Fruit fly (Drosophila melanogaster) whole organism, embryonic: ENCODE measurements around the gene Seipin.

Experiments used
- Asciz ChIP-seq: fragments of 200-800 bp; sonication (Bioruptor generic); optimal IDR thresholded peaks from 2 replicates; lab custom pipeline; 2017; ENCODE audit warnings: missing biosample characterization, mild to moderate bottlenecking, missing genetic modification characterization, missing genetic modification reagents
- Atf3 ChIP-seq: fragments of 200-800 bp; sonication (Bioruptor generic); optimal IDR thresholded peaks from 3 replicates; lab custom pipeline; 2016; ENCODE audit warnings: missing biosample characterization, missing genetic modification characterization
- CG10209 ChIP-seq: fragments of 200-800 bp; sonication (Bioruptor generic); optimal IDR thresholded peaks from 3 replicates; lab custom pipeline; 2017; ENCODE audit warnings: missing biosample characterization, mild to moderate bottlenecking, missing genetic modification characterization, missing genetic modification reagents
- CG10274 ChIP-seq: fragments of 200-800 bp; sonication (Bioruptor generic); optimal IDR thresholded peaks from 3 replicates; lab custom pipeline; 2017; ENCODE audit warnings: missing biosample characterization, mild to moderate bottlenecking, missing genetic modification characterization
- CG13894 ChIP-seq: fragments of 200-800 bp; sonication (Bioruptor generic); optimal IDR thresholded peaks from 3 replicates; lab custom pipeline; 2018; ENCODE audit warnings: missing biosample characterization, mild to moderate bottlenecking, missing genetic modification characterization, moderate library complexity
- CG14860 ChIP-seq: fragments of 200-800 bp; sonication (Bioruptor generic); IDR thresholded peaks from 3 replicates; pipeline ENCODE4 v1.3.6; 2022; ENCODE audit warnings: missing biosample characterization, missing genetic modification characterization; ENCODE audit not compliant: partially characterized antibody
- CG15514 ChIP-seq: fragments of 200-800 bp; sonication (Bioruptor generic); optimal IDR thresholded peaks from 3 replicates; lab custom pipeline; 2017; ENCODE audit warnings: missing biosample characterization, missing genetic modification characterization, mild to moderate bottlenecking, moderate library complexity, missing genetic modification reagents
- CG15601 ChIP-seq: fragments of 200-800 bp; sonication (Bioruptor generic); optimal IDR thresholded peaks from 3 replicates; lab custom pipeline; 2019; ENCODE audit warnings: missing biosample characterization, mild to moderate bottlenecking, missing genetic modification characterization, moderate library complexity
- CG17361 ChIP-seq: fragments of 200-800 bp; sonication (Bioruptor generic); IDR thresholded peaks from 3 replicates; pipeline ENCODE4 v1.3.6; 2022; ENCODE audit warnings: missing biosample characterization, missing genetic modification characterization
- CG17385 ChIP-seq: fragments of 200-800 bp; sonication (Bioruptor generic); optimal IDR thresholded peaks from 3 replicates; lab custom pipeline; 2018; ENCODE audit warnings: missing biosample characterization, mild to moderate bottlenecking, missing genetic modification characterization
- CG2120 ChIP-seq: fragments of 200-800 bp; sonication (Bioruptor generic); optimal IDR thresholded peaks from 3 replicates; lab custom pipeline; 2016; ENCODE audit warnings: missing biosample characterization, missing genetic modification characterization
- CG3838 ChIP-seq: fragments of 200-800 bp; sonication (Bioruptor generic); optimal IDR thresholded peaks from 3 replicates; lab custom pipeline; 2016; ENCODE audit warnings: missing biosample characterization, missing genetic modification characterization
- CG4424 ChIP-seq: fragments of 200-800 bp; sonication (Bioruptor generic); optimal IDR thresholded peaks from 3 replicates; lab custom pipeline; 2016; ENCODE audit warnings: missing biosample characterization, missing genetic modification characterization
- CG6254 ChIP-seq: fragments of 200-800 bp; sonication (Bioruptor generic); optimal IDR thresholded peaks from 3 replicates; lab custom pipeline; 2017; ENCODE audit warnings: mild to moderate bottlenecking, missing biosample characterization, missing genetic modification reagents, missing genetic modification characterization
- CG6654 ChIP-seq: fragments of 200-800 bp; sonication (Bioruptor generic); optimal IDR thresholded peaks from 2 replicates; lab custom pipeline; 2017; ENCODE audit warnings: missing biosample characterization, mild to moderate bottlenecking, missing genetic modification characterization
- CG6689 ChIP-seq: fragments of 200-800 bp; sonication (Bioruptor generic); IDR thresholded peaks from 2 replicates; pipeline ENCODE4 v1.3.6; 2022; ENCODE audit warnings: missing biosample characterization, missing genetic modification characterization
- CG7271 ChIP-seq: fragments of 200-800 bp; sonication (Bioruptor generic); optimal IDR thresholded peaks from 2 replicates; lab custom pipeline; 2018; ENCODE audit warnings: missing biosample characterization, mild to moderate bottlenecking, missing genetic modification characterization, moderate library complexity
- CG7372 ChIP-seq: fragments of 200-800 bp; sonication (Bioruptor generic); IDR thresholded peaks from 2 replicates; pipeline ENCODE4 v1.3.6; 2022; ENCODE audit warnings: missing biosample characterization, missing genetic modification characterization
- CG7839 ChIP-seq: fragments of 200-800 bp; sonication (Bioruptor generic); optimal IDR thresholded peaks from 3 replicates; lab custom pipeline; 2018; ENCODE audit warnings: missing biosample characterization, mild to moderate bottlenecking, missing genetic modification characterization, moderate library complexity
- CG9727 ChIP-seq: fragments of 200-800 bp; sonication (Bioruptor generic); optimal IDR thresholded peaks from 3 replicates; lab custom pipeline; 2017; ENCODE audit warnings: missing biosample characterization, mild to moderate bottlenecking, missing genetic modification characterization
- CkIIα-i1 ChIP-seq: fragments of 200-800 bp; sonication (Bioruptor generic); IDR thresholded peaks from 2 replicates; pipeline ENCODE4 v1.3.6; 2022; ENCODE audit warnings: missing biosample characterization, missing genetic modification characterization
- CrebB ChIP-seq: fragments of 200-800 bp; sonication (Bioruptor generic); optimal IDR thresholded peaks from 3 replicates; lab custom pipeline; 2018; ENCODE audit warnings: missing biosample characterization, mild to moderate bottlenecking, missing genetic modification characterization
- D19A ChIP-seq: fragments of 200-800 bp; optimal IDR thresholded peaks from 3 replicates; lab custom pipeline; 2019; ENCODE audit warnings: missing biosample characterization, mild to moderate bottlenecking, missing genetic modification characterization, moderate library complexity
- Dbx ChIP-seq: fragments of 200-800 bp; sonication (Bioruptor generic); IDR thresholded peaks from 3 replicates; pipeline ENCODE4 v1.3.6; 2022; ENCODE audit warnings: missing biosample characterization, missing genetic modification characterization
- Dek ChIP-seq: fragments of 200-800 bp; sonication (Bioruptor generic); optimal IDR thresholded peaks from 3 replicates; lab custom pipeline; 2019; ENCODE audit warnings: missing biosample characterization, mild to moderate bottlenecking, missing genetic modification characterization, moderate library complexity
- Doc2 ChIP-seq: fragments of 200-800 bp; sonication (Bioruptor generic); IDR thresholded peaks from 2 replicates; pipeline ENCODE4 v1.3.6; 2022; ENCODE audit warnings: missing biosample characterization, missing genetic modification characterization
- MBD-R2 ChIP-seq: fragments of 200-800 bp; sonication (Bioruptor generic); IDR thresholded peaks from 2 replicates; pipeline ENCODE4 v1.3.6; 2022; ENCODE audit warnings: missing biosample characterization, missing genetic modification characterization
- Nf-YB ChIP-seq: fragments of 200-800 bp; sonication (Bioruptor generic); optimal IDR thresholded peaks from 3 replicates; lab custom pipeline; 2019; ENCODE audit warnings: missing biosample characterization, mild to moderate bottlenecking, missing genetic modification characterization, moderate library complexity
- Taf1 ChIP-seq: fragments of 200-800 bp; sonication (Bioruptor generic); IDR thresholded peaks from 2 replicates; pipeline ENCODE4 v1.3.6; 2022; ENCODE audit warnings: missing biosample characterization, missing genetic modification characterization
- ash1 ChIP-seq: fragments of 200-800 bp; sonication (Bioruptor generic); optimal IDR thresholded peaks from 2 replicates; lab custom pipeline; 2018; ENCODE audit warnings: missing biosample characterization, mild to moderate bottlenecking, missing genetic modification characterization
- dimm ChIP-seq: fragments of 200-800 bp; sonication (Bioruptor generic); IDR thresholded peaks from 2 replicates; pipeline ENCODE4 v1.3.6; 2022; ENCODE audit warnings: missing biosample characterization, missing genetic modification characterization
- fd64A ChIP-seq: fragments of 200-800 bp; sonication (Bioruptor generic); optimal IDR thresholded peaks from 3 replicates; lab custom pipeline; 2018; ENCODE audit warnings: missing biosample characterization, mild to moderate bottlenecking, missing genetic modification characterization
- grau ChIP-seq: fragments of 200-800 bp; optimal IDR thresholded peaks from 3 replicates; lab custom pipeline; 2019; ENCODE audit warnings: missing biosample characterization, mild to moderate bottlenecking, missing genetic modification characterization, moderate library complexity
- gro ChIP-seq: fragments of 200-800 bp; sonication (Bioruptor generic); optimal IDR thresholded peaks from 2 replicates; lab custom pipeline; 2016; ENCODE audit warnings: missing biosample characterization, missing genetic modification characterization
- kah ChIP-seq: fragments of 200-800 bp; sonication (Bioruptor generic); optimal IDR thresholded peaks from 2 replicates; lab custom pipeline; 2018; ENCODE audit warnings: missing biosample characterization, mild to moderate bottlenecking, missing genetic modification characterization
- knrl ChIP-seq: fragments of 200-800 bp; sonication (Bioruptor generic); IDR thresholded peaks from 3 replicates; pipeline ENCODE4 v1.3.6; 2022; ENCODE audit warnings: missing biosample characterization, missing genetic modification characterization; ENCODE audit not compliant: partially characterized antibody
- lab ChIP-seq: fragments of 200-800 bp; sonication (Bioruptor generic); optimal IDR thresholded peaks from 3 replicates; lab custom pipeline; 2017; ENCODE audit warnings: missing biosample characterization, missing genetic modification characterization, mild to moderate bottlenecking, moderate library complexity, missing genetic modification reagents
- lilli ChIP-seq: fragments of 200-800 bp; sonication (Bioruptor generic); optimal IDR thresholded peaks from 3 replicates; lab custom pipeline; 2016; ENCODE audit warnings: missing biosample characterization, missing genetic modification characterization
- odd ChIP-seq: fragments of 200-800 bp; sonication (Bioruptor generic); optimal IDR thresholded peaks from 2 replicates; lab custom pipeline; 2017; ENCODE audit warnings: missing biosample characterization, mild to moderate bottlenecking, missing genetic modification characterization
- peb ChIP-seq: fragments of 200-800 bp; sonication (Bioruptor generic); IDR thresholded peaks from 2 replicates; pipeline ENCODE4 v1.3.6; 2022; ENCODE audit warnings: missing biosample characterization, missing genetic modification characterization
- pzg ChIP-seq: fragments of 200-800 bp; sonication (Bioruptor generic); optimal IDR thresholded peaks from 3 replicates; lab custom pipeline; 2018; ENCODE audit warnings: missing biosample characterization, mild to moderate bottlenecking, missing genetic modification characterization, moderate library complexity
- row ChIP-seq: fragments of 200-800 bp; sonication (Bioruptor generic); IDR thresholded peaks from 3 replicates; pipeline ENCODE4 v1.3.6; 2022; ENCODE audit warnings: missing biosample characterization, missing genetic modification characterization
- run ChIP-seq: fragments of 200-800 bp; sonication (Bioruptor generic); optimal IDR thresholded peaks from 3 replicates; lab custom pipeline; 2018; ENCODE audit warnings: missing biosample characterization, mild to moderate bottlenecking, missing genetic modification characterization
- salm ChIP-seq: fragments of 200-800 bp; sonication (Bioruptor generic); optimal IDR thresholded peaks from 2 replicates; lab custom pipeline; 2018; ENCODE audit warnings: missing biosample characterization, mild to moderate bottlenecking, missing genetic modification characterization
- so ChIP-seq: fragments of 200-800 bp; sonication (Bioruptor generic); IDR thresholded peaks from 3 replicates; pipeline ENCODE4 v1.3.6; 2022; ENCODE audit warnings: missing biosample characterization, missing genetic modification characterization
- sr ChIP-seq: fragments of 200-800 bp; sonication (Bioruptor generic); IDR thresholded peaks from 3 replicates; pipeline ENCODE4 v1.3.6; 2022; ENCODE audit warnings: missing biosample characterization, missing genetic modification characterization
- tin ChIP-seq: fragments of 200-800 bp; sonication (Bioruptor generic); optimal IDR thresholded peaks from 3 replicates; lab custom pipeline; 2016; ENCODE audit warnings: missing biosample characterization, missing genetic modification characterization
- tx ChIP-seq: fragments of 200-800 bp; sonication (Bioruptor generic); optimal IDR thresholded peaks from 2 replicates; lab custom pipeline; 2016; ENCODE audit warnings: missing biosample characterization, missing genetic modification characterization
- wek ChIP-seq: fragments of 200-800 bp; sonication (Bioruptor generic); optimal IDR thresholded peaks from 3 replicates; lab custom pipeline; 2018; ENCODE audit warnings: missing biosample characterization, mild to moderate bottlenecking, missing genetic modification characterization, moderate library complexity

Gene Seipin

dm6 chrX:2608470-2609157, 11.0 kb upstream of the Seipin start, which contains the start of gene Smyd3 (continued):
- TF ChIP-seq fd64A (GFP tag; lab: Kevin White, UChicago) (no peak), CG6654 (GFP tag; lab: Kevin White, UChicago) (peak; percentile 32), wek (peak; percentile 20), lab (no peak), CG3838 (GFP tag; lab: Kevin White, UChicago) (peak; percentile 50), dimm (GFP tag; lab: Robert Waterston, UW) (no peak), CG10209 (GFP tag; lab: Kevin White, UChicago) (peak; percentile 59), CrebB (tag; lab: Kevin White, UChicago) (peak; percentile 58), CG15514 (GFP tag; lab: Kevin White, UChicago) (peak; percentile 67), CG6689 (peak; percentile 83), D19A (no peak), CG15601 (tag; lab: Kevin White, UChicago) (peak; percentile 45), CG17361 (GFP tag; lab: Robert Waterston, UW) (peak; percentile 66), Nf-YB (GFP tag; lab: Kevin White, UChicago) (peak; percentile 34), CG7839 (no peak), CG6254 (no peak), gro (peak; percentile 89), CG2120 (peak; percentile 90), pzg (GFP tag; lab: Kevin White, UChicago) (peak; percentile 43), tin (peak; percentile 69), row (GFP tag; lab: Robert Waterston, UW) (peak; percentile 92), run (tag; lab: Kevin White, UChicago) (no peak), Dbx (GFP tag; lab: Robert Waterston, UW) (peak; percentile 81; the same call in 2 of the 3 replicates), ash1 (GFP tag; lab: Kevin White, UChicago) (no peak), lilli (peak; percentile 92), sr (GFP tag; lab: Robert Waterston, UW) (peak; percentile 31; the same call in 1 of the 3 replicates), CG17385 (GFP tag; lab: Kevin White, UChicago) (peak; percentile 67), Doc2 (GFP tag; lab: Robert Waterston, UW) (no peak), knrl (GFP tag; lab: Robert Waterston, UW) (no peak), peb (GFP tag; lab: Robert Waterston, UW) (0 out of 2 replicates have a peak, but pooled peaks have one; percentile 35), salm (peak; percentile 10), odd (no peak), MBD-R2 (GFP tag; lab: Robert Waterston, UW) (peak; percentile 90), CG13894 (tag; lab: Kevin White, UChicago) (no peak), tx (GFP tag; lab: Kevin White, UChicago) (peak; percentile 48), Atf3 (GFP tag; lab: Kevin White, UChicago) (peak; percentile 42), CG7271 (tag; lab: Kevin White, UChicago) (no peak), CG4424 (GFP tag; lab: Kevin White, UChicago) (peak; percentile 80), Taf1 (no peak), grau (tag; lab: Kevin White, UChicago) (peak; percentile 98), CG10274 (GFP tag; lab: Kevin White, UChicago) (no peak), so (peak; percentile 69; the same call in 1 of the 3 replicates), kah (GFP tag; lab: Kevin White, UChicago) (peak; percentile 23), Dek (tag; lab: Kevin White, UChicago) (peak; percentile 61), CkIIα-i1 (GFP tag; lab: Robert Waterston, UW) (no peak), Asciz (no peak), CG9727 (GFP tag; lab: Kevin White, UChicago) (peak; percentile 73), CG14860 (no peak), CG7372 (GFP tag; lab: Robert Waterston, UW) (no peak)
